Fruit fly (Drosophila melanogaster) whole organism, pupa: ENCODE data around the gene CG43402.

Experiments used
- CG10348 ChIP-seq: fragments of 200-800 bp; sonication (Bioruptor generic); IDR thresholded peaks from 2 replicates; pipeline ENCODE4 v1.3.6; 2022; ENCODE audit warnings: missing biosample characterization, missing genetic modification characterization
- CG12605 ChIP-seq: fragments of 200-800 bp; sonication (Bioruptor generic); IDR thresholded peaks from 2 replicates; pipeline ENCODE4 v1.3.6; 2022; ENCODE audit warnings: missing biosample characterization, missing genetic modification characterization
- CG13204 ChIP-seq: fragments of 200-800 bp; sonication (Bioruptor generic); optimal IDR thresholded peaks from 2 replicates; lab custom pipeline; 2018; ENCODE audit warnings: missing biosample characterization, mild to moderate bottlenecking, missing genetic modification characterization, moderate library complexity
- CG14655 ChIP-seq: fragments of 200-800 bp; sonication (Bioruptor generic); optimal IDR thresholded peaks from 3 replicates; lab custom pipeline; 2017; ENCODE audit warnings: mild to moderate bottlenecking, missing biosample characterization, missing genetic modification reagents, missing genetic modification characterization
- CG15710 ChIP-seq: fragments of 200-800 bp; sonication (Bioruptor generic); optimal IDR thresholded peaks from 2 replicates; lab custom pipeline; 2018; ENCODE audit warnings: missing biosample characterization, mild to moderate bottlenecking, missing genetic modification characterization, moderate library complexity
- CG17806 ChIP-seq: fragments of 200-800 bp; sonication (Bioruptor generic); optimal IDR thresholded peaks from 2 replicates; lab custom pipeline; 2018; ENCODE audit warnings: missing biosample characterization, mild to moderate bottlenecking, missing genetic modification characterization, moderate library complexity
- CG32121 ChIP-seq: fragments of 200-800 bp; sonication (Bioruptor generic); IDR thresholded peaks from 2 replicates; pipeline ENCODE4 v1.3.6; 2022; ENCODE audit warnings: missing biosample characterization, missing genetic modification characterization
- CG34367 ChIP-seq: fragments of 200-800 bp; sonication (Bioruptor generic); optimal IDR thresholded peaks from 2 replicates; lab custom pipeline; 2018; ENCODE audit warnings: missing biosample characterization, mild to moderate bottlenecking, missing genetic modification characterization
- CG4496 ChIP-seq: fragments of 200-800 bp; sonication (Bioruptor generic); IDR thresholded peaks from 3 replicates; pipeline ENCODE4 v1.3.6; 2022; ENCODE audit warnings: missing biosample characterization, missing genetic modification characterization
- CG8159 ChIP-seq: fragments of 200-800 bp; sonication (Bioruptor generic); optimal IDR thresholded peaks from 3 replicates; lab custom pipeline; 2018; ENCODE audit warnings: missing biosample characterization, mild to moderate bottlenecking, missing genetic modification characterization, moderate library complexity
- CG8301 ChIP-seq: fragments of 200-800 bp; sonication (Bioruptor generic); optimal IDR thresholded peaks from 2 replicates; lab custom pipeline; 2018; ENCODE audit warnings: missing biosample characterization, mild to moderate bottlenecking, missing genetic modification characterization
- CG9948 ChIP-seq: fragments of 200-800 bp; sonication (Bioruptor generic); optimal IDR thresholded peaks from 2 replicates; lab custom pipeline; 2018; ENCODE audit warnings: missing biosample characterization, mild to moderate bottlenecking, missing genetic modification characterization, moderate library complexity
- D1 ChIP-seq: fragments of 200-800 bp; sonication (Bioruptor generic); optimal IDR thresholded peaks from 2 replicates; lab custom pipeline; 2018; ENCODE audit warnings: missing biosample characterization, mild to moderate bottlenecking, missing genetic modification characterization, moderate library complexity
- EcR ChIP-seq: fragments of 200-800 bp; sonication (Bioruptor generic); optimal IDR thresholded peaks from 3 replicates; lab custom pipeline; 2019; ENCODE audit warnings: missing biosample characterization, missing genetic modification characterization, mild to moderate bottlenecking, moderate library complexity, missing genetic modification reagents
- Ets98B ChIP-seq: fragments of 200-800 bp; sonication (Bioruptor generic); IDR thresholded peaks from 2 replicates; pipeline ENCODE4 v1.3.6; 2022; ENCODE audit warnings: missing biosample characterization, missing genetic modification characterization
- Pif1A ChIP-seq: fragments of 200-800 bp; sonication (Bioruptor generic); optimal IDR thresholded peaks from 3 replicates; lab custom pipeline; 2016; ENCODE audit warnings: missing biosample characterization, missing genetic modification characterization
- Pif1B ChIP-seq: fragments of 200-800 bp; sonication (Bioruptor generic); optimal IDR thresholded peaks from 3 replicates; lab custom pipeline; 2016; ENCODE audit warnings: missing biosample characterization, missing genetic modification characterization
- Snoo ChIP-seq: fragments of 200-800 bp; sonication (Bioruptor generic); optimal IDR thresholded peaks from 3 replicates; lab custom pipeline; 2017; ENCODE audit warnings: missing biosample characterization, mild to moderate bottlenecking, missing genetic modification characterization, inconsistent platforms
- fd96Ca ChIP-seq: fragments of 200-800 bp; sonication (Bioruptor generic); IDR thresholded peaks from 3 replicates; pipeline ENCODE4 v1.3.6; 2022; ENCODE audit warnings: missing biosample characterization, missing genetic modification characterization
- gl ChIP-seq: fragments of 200-800 bp; sonication (Bioruptor generic); optimal IDR thresholded peaks from 2 replicates; lab custom pipeline; 2018; ENCODE audit warnings: missing biosample characterization, mild to moderate bottlenecking, missing genetic modification characterization
- rn ChIP-seq: fragments of 200-800 bp; sonication (Bioruptor generic); IDR thresholded peaks from 2 replicates; pipeline ENCODE4 v1.3.6; 2022; ENCODE audit warnings: missing biosample characterization, missing genetic modification characterization

Gene CG43402

DNA sequence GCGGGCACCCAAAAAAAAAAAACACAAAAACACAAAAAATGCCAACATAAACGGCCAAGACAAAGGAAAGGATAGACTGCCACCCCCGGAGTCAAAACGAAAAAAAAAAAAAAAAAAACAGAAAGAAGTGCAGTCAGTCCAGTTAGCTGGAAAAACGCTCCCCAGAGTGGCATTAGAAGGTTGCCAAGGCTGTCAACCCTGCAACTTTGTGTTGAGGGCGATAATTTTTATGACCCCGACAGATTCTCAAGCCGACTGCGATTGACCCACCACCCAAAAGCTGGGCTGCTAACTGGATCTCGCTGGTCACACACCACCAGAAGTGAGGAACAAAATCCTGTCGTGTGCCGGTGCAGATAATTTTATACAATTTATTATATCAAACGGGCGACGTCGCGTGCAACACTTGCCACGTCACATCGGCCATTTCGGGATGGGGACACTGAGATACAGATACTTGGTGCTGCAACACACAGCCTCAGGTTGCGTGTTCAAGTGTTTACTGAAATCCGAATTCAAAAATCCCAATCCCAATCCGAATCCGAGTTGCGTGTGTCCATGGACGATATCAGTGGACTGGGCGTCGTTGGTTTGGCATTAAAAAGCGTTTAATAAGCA is 24.2 kb upstream of the CG43402 start:
- no peak for TF ChIP-seq CG12605 (GFP tag; lab: Robert Waterston, UW)
- no peak for TF ChIP-seq gl (tag; lab: Kevin White, UChicago)
- no peak for TF ChIP-seq Pif1A (GFP tag; lab: Kevin White, UChicago)
- no peak for TF ChIP-seq CG13204 (GFP tag; lab: Kevin White, UChicago)
- no peak for TF ChIP-seq CG8301 (tag; lab: Kevin White, UChicago)
- no peak for TF ChIP-seq Snoo
- TF ChIP-seq CG10348: no peak
- no peak for TF ChIP-seq CG17806 (tag; lab: Kevin White, UChicago)
- no peak for TF ChIP-seq EcR (GFP tag; lab: Kevin White, UChicago)
- no peak for TF ChIP-seq CG32121 (GFP tag; lab: Robert Waterston, UW)
- no peak for TF ChIP-seq CG15710
- TF ChIP-seq CG8159 (tag; lab: Kevin White, UChicago): no peak
- no peak for TF ChIP-seq D1 (tag; lab: Kevin White, UChicago)
- no peak for TF ChIP-seq CG4496 (GFP tag; lab: Robert Waterston, UW)
- no peak for TF ChIP-seq CG34367 (tag; lab: Kevin White, UChicago)
- TF ChIP-seq CG9948: no peak
- no peak for TF ChIP-seq CG14655 (GFP tag; lab: Kevin White, UChicago)
- TF ChIP-seq Pif1B: no peak
- TF ChIP-seq fd96Ca (GFP tag; lab: Robert Waterston, UW): no peak

DNA sequence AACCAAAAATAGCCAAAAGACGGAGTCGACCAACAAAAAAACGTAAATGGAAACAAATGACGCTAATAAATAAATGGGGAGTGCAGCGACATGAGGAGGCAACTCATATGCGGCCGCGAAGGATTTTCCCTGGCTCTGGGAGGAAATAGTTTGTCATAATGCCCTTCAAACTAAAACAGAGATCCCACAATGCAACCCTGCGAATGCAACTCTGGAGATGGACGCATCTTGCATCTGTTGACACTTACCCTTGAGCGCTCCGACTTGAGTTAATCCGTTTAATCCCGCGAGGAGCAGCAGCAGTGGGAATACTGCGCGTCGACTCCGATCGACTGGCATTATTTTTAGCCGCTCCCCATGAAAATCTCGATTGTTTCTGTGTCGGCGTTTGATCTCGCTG is 22.8 kb upstream of the CG43402 start:
- TF ChIP-seq CG8301 (tag; lab: Kevin White, UChicago) (no peak), Pif1A (GFP tag; lab: Kevin White, UChicago) (no peak), CG10348 (no peak)

DNA sequence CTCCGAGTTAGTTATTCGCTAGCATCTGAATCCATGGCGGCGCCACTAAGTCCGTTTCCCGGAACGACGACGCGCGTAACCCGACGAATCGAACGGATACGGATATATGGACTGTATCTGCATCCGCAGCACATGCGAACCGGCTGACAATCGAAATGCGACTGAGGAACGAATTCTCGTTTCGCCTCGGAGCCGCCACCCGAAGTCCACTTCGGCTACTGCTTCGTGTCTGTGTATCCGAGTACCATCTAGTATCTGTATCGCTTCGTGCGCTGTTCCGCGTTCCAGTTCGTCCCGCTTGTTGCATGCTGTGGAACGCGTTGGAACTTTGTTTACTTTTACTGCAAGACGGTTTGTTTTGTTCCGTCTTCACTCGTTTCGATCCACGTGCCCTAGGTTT is 22.1 kb upstream of the CG43402 start, which contains the start of gene robo2:
Gene robo2 (minus strand): TSS at position 167 of the 400 bp plus-strand sequence.
- TF ChIP-seq Ets98B (peak; percentile 74), Pif1B (peak; percentile 54), gl (tag; lab: Kevin White, UChicago) (peak; percentile 44), fd96Ca (GFP tag; lab: Robert Waterston, UW) (peak; percentile 65; the same call in 1 of the 3 replicates), CG8159 (tag; lab: Kevin White, UChicago) (no peak), CG4496 (GFP tag; lab: Robert Waterston, UW) (peak; percentile 85), rn (GFP tag; lab: Robert Waterston, UW) (no peak), CG12605 (GFP tag; lab: Robert Waterston, UW) (peak; percentile 83), CG9948 (no peak), CG34367 (tag; lab: Kevin White, UChicago) (peak; percentile 7), CG32121 (GFP tag; lab: Robert Waterston, UW) (peak; percentile 84), CG8301 (tag; lab: Kevin White, UChicago) (no peak), CG15710 (peak; percentile 35), CG17806 (tag; lab: Kevin White, UChicago) (peak; percentile 26), Pif1A (GFP tag; lab: Kevin White, UChicago) (peak; percentile 72), CG13204 (GFP tag; lab: Kevin White, UChicago) (peak; percentile 69), Snoo (peak; percentile 40), EcR (GFP tag; lab: Kevin White, UChicago) (peak; percentile 22), CG14655 (GFP tag; lab: Kevin White, UChicago) (peak; percentile 22), D1 (tag; lab: Kevin White, UChicago) (no peak), CG10348 (no peak)

DNA sequence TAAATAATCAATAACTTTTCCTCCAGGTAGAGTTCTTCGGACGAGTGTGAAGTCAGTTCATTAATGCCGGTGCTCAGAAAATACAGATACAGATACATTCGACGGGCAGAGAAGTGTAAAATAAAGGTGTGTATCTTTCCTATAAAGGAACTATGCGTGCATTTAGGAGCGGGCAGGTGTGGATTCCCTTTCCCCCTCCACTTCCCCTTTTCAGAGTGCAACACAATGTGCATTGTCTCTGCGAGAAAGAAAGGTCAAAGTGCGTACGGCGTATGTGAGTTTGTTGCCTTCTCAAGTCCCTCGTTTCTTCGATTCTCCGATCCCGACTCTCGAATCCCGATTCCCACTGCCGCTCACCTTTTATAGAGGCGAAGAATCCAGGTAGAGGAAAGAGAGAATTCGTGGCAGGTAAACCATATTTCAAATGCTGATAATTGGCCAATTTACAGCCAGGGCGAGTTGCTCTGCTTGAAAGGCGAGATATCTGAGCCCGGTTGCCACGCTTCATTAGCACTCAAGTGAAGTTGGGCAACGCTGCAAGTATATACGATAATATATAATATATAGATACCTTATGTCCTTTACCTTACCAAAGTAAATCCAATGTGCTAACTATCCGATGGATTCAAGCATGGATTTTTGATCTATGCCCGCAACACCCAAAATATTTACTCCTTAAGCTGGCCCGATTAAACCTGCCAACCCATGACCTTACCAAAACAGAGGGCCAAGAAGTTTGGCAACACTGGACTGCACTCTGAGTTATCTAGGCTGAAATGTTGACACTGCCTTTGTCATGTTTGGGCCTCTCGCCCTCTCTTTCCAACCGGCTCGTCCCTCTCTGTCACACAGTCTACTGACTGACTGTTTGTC is 20.7 kb upstream of the CG43402 start:
- TF ChIP-seq CG10348 (no peak), CG32121 (GFP tag; lab: Robert Waterston, UW) (no peak), Pif1B (no peak), CG17806 (tag; lab: Kevin White, UChicago) (no peak), D1 (tag; lab: Kevin White, UChicago) (no peak), rn (GFP tag; lab: Robert Waterston, UW) (no peak), CG9948 (no peak), gl (tag; lab: Kevin White, UChicago) (no peak), Ets98B (no peak), CG4496 (GFP tag; lab: Robert Waterston, UW) (no peak), fd96Ca (GFP tag; lab: Robert Waterston, UW) (no peak), Pif1A (GFP tag; lab: Kevin White, UChicago) (no peak), Snoo (no peak), CG14655 (GFP tag; lab: Kevin White, UChicago) (no peak)

DNA sequence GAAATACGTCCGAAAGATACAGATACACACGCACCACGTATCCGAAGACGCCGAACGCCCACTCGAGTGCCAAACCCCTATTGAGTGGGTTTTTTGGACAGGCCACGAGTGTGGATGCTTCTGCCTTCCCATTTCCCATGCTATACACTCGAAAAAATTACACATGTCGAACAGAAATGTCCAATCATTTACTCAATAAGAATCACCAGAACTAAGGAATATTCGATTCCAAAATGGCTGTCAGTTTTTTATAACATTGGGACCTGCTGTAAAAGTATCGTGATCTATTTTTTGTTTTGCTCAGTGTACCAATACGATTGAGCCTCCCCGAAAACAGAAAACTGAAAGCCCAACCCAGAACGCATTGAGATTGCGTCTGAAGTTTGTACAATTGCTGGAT is 19.7 kb upstream of the CG43402 start:
- no peak for TF ChIP-seq EcR (GFP tag; lab: Kevin White, UChicago)
- no peak for TF ChIP-seq gl (tag; lab: Kevin White, UChicago)
- TF ChIP-seq CG15710: peak; percentile 28
- TF ChIP-seq CG34367 (tag; lab: Kevin White, UChicago): peak; percentile 47
- peak; percentile 56 for TF ChIP-seq CG9948
- TF ChIP-seq CG14655 (GFP tag; lab: Kevin White, UChicago): peak; percentile 68
- peak; percentile 45; the same call in 1 of the 3 replicates for TF ChIP-seq fd96Ca (GFP tag; lab: Robert Waterston, UW)
- TF ChIP-seq rn (GFP tag; lab: Robert Waterston, UW): no peak
- TF ChIP-seq CG8301 (tag; lab: Kevin White, UChicago): peak; percentile 60
- TF ChIP-seq Ets98B: peak; percentile 33; the same call in 1 of the 2 replicates
- peak; percentile 60 for TF ChIP-seq Pif1A (GFP tag; lab: Kevin White, UChicago)
- peak; percentile 59 for TF ChIP-seq CG8159 (tag; lab: Kevin White, UChicago)
- no peak for TF ChIP-seq CG32121 (GFP tag; lab: Robert Waterston, UW)
- peak; percentile 27 for TF ChIP-seq Snoo
- TF ChIP-seq CG12605 (GFP tag; lab: Robert Waterston, UW): 0 out of 2 replicates have a peak, but pooled peaks have one; percentile 13
- TF ChIP-seq Pif1B: peak; percentile 28
- TF ChIP-seq CG13204 (GFP tag; lab: Kevin White, UChicago): no peak
- TF ChIP-seq CG10348: no peak
- no peak for TF ChIP-seq D1 (tag; lab: Kevin White, UChicago)
- TF ChIP-seq CG4496 (GFP tag; lab: Robert Waterston, UW): peak; percentile 67; the same call in 2 of the 3 replicates
- peak; percentile 66 for TF ChIP-seq CG17806 (tag; lab: Kevin White, UChicago)
- TF ChIP-seq, all 21 proteins: peak for 14
